Worm (Caenorhabditis elegans): ENCODE measurements around the gene F17E9.5.

ce11 chrIV:8367887-8368286 lies 22.3 kb downstream of the F17E9.5 start:
- no peak for TF ChIP-seq flt-1 (GFP tag; IDR thresholded peaks at IDR 0.05)
- TF ChIP-seq pes-1 (GFP tag; IDR thresholded peaks at IDR 0.05) = no peak
- TF ChIP-seq ceh-13 (GFP tag; optimal IDR thresholded peaks at IDR 0.05) = no peak
- no peak for TF ChIP-seq ama-1 (optimal IDR thresholded peaks at IDR 0.05)
- TF ChIP-seq aly-1 (tag; optimal IDR thresholded peaks at IDR 0.05) = no peak
- TF ChIP-seq sea-1 (GFP tag; conservative IDR thresholded peaks at IDR 0.05) = no peak
- no peak for TF ChIP-seq tbx-37 (GFP tag; conservative IDR thresholded peaks at IDR 0.05)
- no peak for TF ChIP-seq hmbx-1 (tag; optimal IDR thresholded peaks at IDR 0.05)
- TF ChIP-seq F13C5.2 (tag; optimal IDR thresholded peaks at IDR 0.05) = no peak
- TF ChIP-seq ets-7 (tag; optimal IDR thresholded peaks at IDR 0.05) = no peak
- no peak for TF ChIP-seq ceh-36 (tag; optimal IDR thresholded peaks at IDR 0.05)
- TF ChIP-seq hmg-4 (GFP tag; optimal IDR thresholded peaks at IDR 0.05) = no peak
- TF ChIP-seq B0310.2 (tag; optimal IDR thresholded peaks at IDR 0.05) = no peak
- TF ChIP-seq scrt-1 (GFP tag; IDR thresholded peaks at IDR 0.05) = no peak
